Fruit fly (Drosophila melanogaster): Measurements from ENCODE around the gene CG31142.

Gene CG31142

dm6 chr3R:23933684-23934575, 4.9 kb downstream of the CG31142 start, which contains the start of gene CG5854:
CG5854 (plus strand) TSS chr3R:23933912.
- no peak for TF ChIP-seq N (GFP tag; optimal IDR thresholded peaks at IDR 0.05)
- TF ChIP-seq Sp1 (GFP tag; optimal IDR thresholded peaks at IDR 0.05), result peak; percentile 93
- peak; percentile 31 for TF ChIP-seq dsf (GFP tag; optimal IDR thresholded peaks at IDR 0.05; ENCODE audit: borderline replicate concordance)
- TF ChIP-seq usp (GFP tag; optimal IDR thresholded peaks at IDR 0.05), result no peak
- TF ChIP-seq HLH106 (tag; optimal IDR thresholded peaks at IDR 0.05), result peak; percentile 91
- no peak for TF ChIP-seq CrebA (GFP tag; optimal IDR thresholded peaks at IDR 0.05; ENCODE audit: borderline replicate concordance)
- TF ChIP-seq rgr (GFP tag; optimal IDR thresholded peaks at IDR 0.05), result peak; percentile 98
- no peak for TF ChIP-seq pan (optimal IDR thresholded peaks at IDR 0.05)
- TF ChIP-seq ey (GFP tag; optimal IDR thresholded peaks at IDR 0.05), result peak; percentile 97
- no peak for TF ChIP-seq Hr78 (GFP tag; optimal IDR thresholded peaks at IDR 0.05)
- TF ChIP-seq foxo (GFP tag; optimal IDR thresholded peaks at IDR 0.05), result peak; percentile 69 to 98
- peak; percentile 87 for TF ChIP-seq Hr83 (GFP tag; optimal IDR thresholded peaks at IDR 0.05; ENCODE audit: poor library complexity, severe bottlenecking)
- peak; percentile 50 for TF ChIP-seq Jra (GFP tag; optimal IDR thresholded peaks at IDR 0.05)
- peak; percentile 95 for TF ChIP-seq br (GFP tag; optimal IDR thresholded peaks at IDR 0.05)
- peak; percentile 96 for TF ChIP-seq h (GFP tag; optimal IDR thresholded peaks at IDR 0.05)
- peak; percentile 73 for TF ChIP-seq CG9705 (GFP tag; optimal IDR thresholded peaks at IDR 0.05)
- TF ChIP-seq dmrt93B (GFP tag; optimal IDR thresholded peaks at IDR 0.05), result peak; percentile 79
- TF ChIP-seq fru (GFP tag; optimal IDR thresholded peaks at IDR 0.05), result peak; percentile 95
- TF ChIP-seq Dfd (GFP tag; optimal IDR thresholded peaks at IDR 0.05), result no peak
- TF ChIP-seq brk (GFP tag; optimal IDR thresholded peaks at IDR 0.05), result no peak
- no peak for TF ChIP-seq Rel (GFP tag; optimal IDR thresholded peaks at IDR 0.05)
- peak; percentile 58 for TF ChIP-seq Rel (tag; optimal IDR thresholded peaks at IDR 0.05)
- peak; percentile 63 for TF ChIP-seq sv (GFP tag; optimal IDR thresholded peaks at IDR 0.05)
- peak; percentile 63 for TF ChIP-seq GATAd (GFP tag; optimal IDR thresholded peaks at IDR 0.05)
- TF ChIP-seq Abd-B (GFP tag; optimal IDR thresholded peaks at IDR 0.05), result no peak
- TF ChIP-seq Hnf4 (GFP tag; optimal IDR thresholded peaks at IDR 0.05), result peak; percentile 92
- TF ChIP-seq psq (GFP tag; optimal IDR thresholded peaks at IDR 0.05), result peak; percentile 89
- peak; percentile 35 for TF ChIP-seq jim (GFP tag; optimal IDR thresholded peaks at IDR 0.05)
- peak; percentile 6 for TF ChIP-seq Dif (GFP tag; optimal IDR thresholded peaks at IDR 0.05; ENCODE audit: partially characterized antibody)
- peak; percentile 82 for TF ChIP-seq woc (GFP tag; optimal IDR thresholded peaks at IDR 0.05)
- no peak for TF ChIP-seq tai (GFP tag; optimal IDR thresholded peaks at IDR 0.05)
- peak; percentile 96 for TF ChIP-seq OdsH (GFP tag; optimal IDR thresholded peaks at IDR 0.05)
- TF ChIP-seq lola (GFP tag; optimal IDR thresholded peaks at IDR 0.05), result no peak
- peak; percentile 92 for TF ChIP-seq CG32264 (GFP tag; optimal IDR thresholded peaks at IDR 0.05)
- peak; percentile 77 for TF ChIP-seq Mio (GFP tag; optimal IDR thresholded peaks at IDR 0.05)
- no peak for TF ChIP-seq dl (GFP tag; optimal IDR thresholded peaks at IDR 0.05; ENCODE audit: insufficient read depth in 1 of 2, partially characterized antibody in 2 of 2)

dm6 chr3R:23938564-23939122, 9.6 kb downstream of the CG31142 start:
- TF ChIP-seq Rel (GFP tag; optimal IDR thresholded peaks at IDR 0.05) (no peak), Rel (tag; optimal IDR thresholded peaks at IDR 0.05) (peak; percentile 41), dmrt93B (GFP tag; optimal IDR thresholded peaks at IDR 0.05) (no peak)
